Fruit fly (Drosophila melanogaster) whole organism: ENCODE data around the gene CG42335.

ENCODE experiments used
- Dll ChIP-seq: fragments of >200 bp; optimal IDR thresholded peaks from 2 replicates; lab custom pipeline; 2017
- pan ChIP-seq: fragments of >200 bp; optimal IDR thresholded peaks from 2 replicates; lab custom pipeline; 2017
- psq ChIP-seq: fragments of >200 bp; optimal IDR thresholded peaks from 2 replicates; lab custom pipeline; 2017

dm6 chr3R:21719420-21719933 lies 39.1 kb upstream of the CG42335 start, which contains the start of gene CG31176:
- TF ChIP-seq pan (lab: Kevin White, UChicago) (no peak), psq (lab: Kevin White, UChicago) (no peak), Dll (lab: Kevin White, UChicago) (no peak)
